Fruit fly (Drosophila melanogaster): ENCODE results near the gene spir.

Gene spir

dm6 chr2L:20287189-20287588 lies 23.8 kb upstream of the spir start (continued):
- TF ChIP-seq CG9727 (GFP tag; optimal IDR thresholded peaks at IDR 0.05) (no peak), HLH4C (GFP tag; IDR thresholded peaks at IDR 0.05; ENCODE audit: partially characterized antibody) (no peak), kah (GFP tag; optimal IDR thresholded peaks at IDR 0.05) (peak; percentile 56), crp (GFP tag; optimal IDR thresholded peaks at IDR 0.05) (peak in 1 of 2 experiments; percentile 5), Atf6 (GFP tag; IDR thresholded peaks at IDR 0.05) (0 out of 2 replicates have a peak, but pooled peaks have one; percentile 24), grau (tag; optimal IDR thresholded peaks at IDR 0.05) (peak; percentile 43), E2f2 (GFP tag; IDR thresholded peaks at IDR 0.05) (peak; percentile 40; the same call in 1 of the 2 replicates), Gsc (GFP tag; IDR thresholded peaks at IDR 0.05) (no peak), Hr39 (optimal IDR thresholded peaks at IDR 0.05) (no peak), Rx (GFP tag; IDR thresholded peaks at IDR 0.05) (0 out of 2 replicates have a peak, but pooled peaks have one; percentile 10), zen2 (GFP tag; IDR thresholded peaks at IDR 0.05; ENCODE audit: partially characterized antibody) (no peak), CG10267 (tag; optimal IDR thresholded peaks at IDR 0.05) (peak; percentile 27), CG4360 (GFP tag; IDR thresholded peaks at IDR 0.05) (0 out of 2 replicates have a peak, but pooled peaks have one; percentile 41), tio (GFP tag; optimal IDR thresholded peaks at IDR 0.05) (peak; percentile 32), repo (GFP tag; optimal IDR thresholded peaks at IDR 0.05) (no peak), CG11695 (GFP tag; IDR thresholded peaks at IDR 0.05) (peak; percentile 70; the same call in 2 of the 3 replicates), Dad (GFP tag; optimal IDR thresholded peaks at IDR 0.05) (no peak), Vsx1 (GFP tag; optimal IDR thresholded peaks at IDR 0.05) (peak; percentile 70), tgo (GFP tag; IDR thresholded peaks at IDR 0.05) (peak; percentile 36; the same call in 2 of the 3 replicates), CG8765 (GFP tag; IDR thresholded peaks at IDR 0.05) (no peak), CG7786 (GFP tag; optimal IDR thresholded peaks at IDR 0.05) (no peak), nmo (GFP tag; optimal IDR thresholded peaks at IDR 0.05) (no peak), Hr3 (GFP tag; optimal IDR thresholded peaks at IDR 0.05) (no peak), HLH3B (GFP tag; IDR thresholded peaks at IDR 0.05) (peak; percentile 19; the same call in 1 of the 2 replicates), CG31388 (GFP tag; optimal IDR thresholded peaks at IDR 0.05) (no peak), salm (tag; optimal IDR thresholded peaks at IDR 0.05) (peak; percentile 31), cg (GFP tag; optimal IDR thresholded peaks at IDR 0.05) (peak; percentile 15), CG18011 (GFP tag; optimal IDR thresholded peaks at IDR 0.05) (peak; percentile 10), Dip2 (GFP tag; IDR thresholded peaks at IDR 0.05) (no peak), CG18599 (GFP tag; optimal IDR thresholded peaks at IDR 0.05) (peak; percentile 28), Dfd (GFP tag; optimal IDR thresholded peaks at IDR 0.05) (no peak), bsh (GFP tag; optimal IDR thresholded peaks at IDR 0.05) (peak in 1 of 2 experiments; percentile 66), tll (GFP tag; optimal IDR thresholded peaks at IDR 0.05) (no peak), usp (GFP tag; optimal IDR thresholded peaks at IDR 0.05) (no peak), gcm (GFP tag; optimal IDR thresholded peaks at IDR 0.05) (peak; percentile 91), Spps (tag; optimal IDR thresholded peaks at IDR 0.05) (peak; percentile 36), Camta (GFP tag; optimal IDR thresholded peaks at IDR 0.05) (peak; percentile 62), CG43689 (GFP tag; IDR thresholded peaks at IDR 0.05) (peak; percentile 27; the same call in 1 of the 2 replicates), CG10366 (GFP tag; IDR thresholded peaks at IDR 0.05) (peak; percentile 40), CG6272 (GFP tag; IDR thresholded peaks at IDR 0.05) (no peak), CG13287 (GFP tag; IDR thresholded peaks at IDR 0.05; ENCODE audit: partially characterized antibody) (no peak; the same call in 1 of the 2 replicates), chn (GFP tag; optimal IDR thresholded peaks at IDR 0.05) (peak; percentile 70), row (GFP tag; IDR thresholded peaks at IDR 0.05) (no peak), CG7839 (tag; optimal IDR thresholded peaks at IDR 0.05) (no peak), CG15011 (GFP tag; optimal IDR thresholded peaks at IDR 0.05) (peak; percentile 59), CG14710 (tag; optimal IDR thresholded peaks at IDR 0.05) (peak; percentile 27), oc (tag; optimal IDR thresholded peaks at IDR 0.05) (peak; percentile 59), pros (GFP tag; optimal IDR thresholded peaks at IDR 0.05) (no peak), Dp (GFP tag; optimal IDR thresholded peaks at IDR 0.05) (no peak), D19B (GFP tag; optimal IDR thresholded peaks at IDR 0.05) (peak; percentile 24)

All from whole organism, embryonic.